Worm (Caenorhabditis elegans): Measurements from ENCODE around the gene dnj-10.

dnj-10 gene

ce11 chrIII:8652112-8652694 lies 21.2 kb downstream of the dnj-10 start:
- no peak for TF ChIP-seq med-1 (GFP tag; optimal IDR thresholded peaks at IDR 0.05; ENCODE audit: insufficient read depth)
- TF ChIP-seq tab-1 (GFP tag; IDR thresholded peaks at IDR 0.05) = no peak
- no peak for TF ChIP-seq T22C8.4 (GFP tag; IDR thresholded peaks at IDR 0.05)
- no peak for TF ChIP-seq cog-1 (tag; optimal IDR thresholded peaks at IDR 0.05)
- TF ChIP-seq ztf-29 (GFP tag; IDR thresholded peaks at IDR 0.05) = no peak
- TF ChIP-seq klf-2 (GFP tag; conservative IDR thresholded peaks at IDR 0.05) = no peak
- no peak for TF ChIP-seq ref-1 (GFP tag; conservative IDR thresholded peaks at IDR 0.05)
- TF ChIP-seq flt-1 (GFP tag; IDR thresholded peaks at IDR 0.05) = no peak
- TF ChIP-seq ztf-23 (GFP tag; IDR thresholded peaks at IDR 0.05) = no peak

- TF ChIP-seq ztf-23 (GFP tag; IDR thresholded peaks at IDR 0.05) = peak; percentile 75
- peak; percentile 45; the same call in 1 of the 2 replicates for TF ChIP-seq ref-1 (GFP tag; conservative IDR thresholded peaks at IDR 0.05)
- TF ChIP-seq tab-1 (GFP tag; IDR thresholded peaks at IDR 0.05) = peak; percentile 79; the same call in 1 of the 2 replicates
- peak; percentile 69; the same call in 1 of the 2 replicates for TF ChIP-seq klf-2 (GFP tag; conservative IDR thresholded peaks at IDR 0.05)
- TF ChIP-seq flt-1 (GFP tag; IDR thresholded peaks at IDR 0.05) = peak; percentile 85
- peak; percentile 39; the same call in 1 of the 2 replicates for TF ChIP-seq T22C8.4 (GFP tag; IDR thresholded peaks at IDR 0.05)
- TF ChIP-seq cog-1 (tag; optimal IDR thresholded peaks at IDR 0.05) = no peak
- peak; percentile 24 for TF ChIP-seq med-1 (GFP tag; optimal IDR thresholded peaks at IDR 0.05; ENCODE audit: insufficient read depth)
- TF ChIP-seq ztf-29 (GFP tag; IDR thresholded peaks at IDR 0.05) = peak; percentile 62; the same call in 1 of the 2 replicates
These were observed 22.0 kb downstream of the dnj-10 start for ce11 chrIII:8652922-8653321.

ce11 chrIII:8653457-8653856 lies 22.5 kb downstream of the dnj-10 start:
- no peak for TF ChIP-seq tab-1 (GFP tag; IDR thresholded peaks at IDR 0.05)
- TF ChIP-seq cog-1 (tag; optimal IDR thresholded peaks at IDR 0.05) = no peak
- no peak for TF ChIP-seq ztf-23 (GFP tag; IDR thresholded peaks at IDR 0.05)
- no peak for TF ChIP-seq med-1 (GFP tag; optimal IDR thresholded peaks at IDR 0.05; ENCODE audit: insufficient read depth)
- no peak for TF ChIP-seq T22C8.4 (GFP tag; IDR thresholded peaks at IDR 0.05)

ce11 chrIII:8653875-8654386 lies 23.0 kb downstream of the dnj-10 start, which contains the start of gene F22B7.9:
F22B7.9 (minus strand) TSS chrIII:8653925.
- TF ChIP-seq ztf-29 (GFP tag; IDR thresholded peaks at IDR 0.05) (no peak), T22C8.4 (GFP tag; IDR thresholded peaks at IDR 0.05) (no peak), flt-1 (GFP tag; IDR thresholded peaks at IDR 0.05) (no peak)

ce11 chrIII:8654400-8654980 lies 23.5 kb downstream of the dnj-10 start:
- TF ChIP-seq T22C8.4 (GFP tag; IDR thresholded peaks at IDR 0.05) (no peak), ztf-23 (GFP tag; IDR thresholded peaks at IDR 0.05) (no peak), ztf-29 (GFP tag; IDR thresholded peaks at IDR 0.05) (no peak), med-1 (GFP tag; optimal IDR thresholded peaks at IDR 0.05; ENCODE audit: insufficient read depth) (no peak), tab-1 (GFP tag; IDR thresholded peaks at IDR 0.05) (no peak), ref-1 (GFP tag; conservative IDR thresholded peaks at IDR 0.05) (no peak), cog-1 (tag; optimal IDR thresholded peaks at IDR 0.05) (no peak), klf-2 (GFP tag; conservative IDR thresholded peaks at IDR 0.05) (no peak), flt-1 (GFP tag; IDR thresholded peaks at IDR 0.05) (no peak)

ce11 chrIII:8655412-8655811 lies 24.4 kb downstream of the dnj-10 start:
- no peak for TF ChIP-seq ztf-23 (GFP tag; IDR thresholded peaks at IDR 0.05)
- TF ChIP-seq tab-1 (GFP tag; IDR thresholded peaks at IDR 0.05) = no peak
- no peak for TF ChIP-seq med-1 (GFP tag; optimal IDR thresholded peaks at IDR 0.05; ENCODE audit: insufficient read depth)

ce11 chrIII:8656055-8656454 lies 25.1 kb downstream of the dnj-10 start:
- no peak for TF ChIP-seq med-1 (GFP tag; optimal IDR thresholded peaks at IDR 0.05; ENCODE audit: insufficient read depth)
- TF ChIP-seq klf-2 (GFP tag; conservative IDR thresholded peaks at IDR 0.05) = no peak
- no peak for TF ChIP-seq T22C8.4 (GFP tag; IDR thresholded peaks at IDR 0.05)
- TF ChIP-seq ztf-23 (GFP tag; IDR thresholded peaks at IDR 0.05) = no peak
- no peak for TF ChIP-seq tab-1 (GFP tag; IDR thresholded peaks at IDR 0.05)
- TF ChIP-seq flt-1 (GFP tag; IDR thresholded peaks at IDR 0.05) = no peak
- no peak for TF ChIP-seq cog-1 (tag; optimal IDR thresholded peaks at IDR 0.05)
- TF ChIP-seq ref-1 (GFP tag; conservative IDR thresholded peaks at IDR 0.05) = no peak
- TF ChIP-seq ztf-29 (GFP tag; IDR thresholded peaks at IDR 0.05) = no peak

- TF ChIP-seq T22C8.4 (GFP tag; IDR thresholded peaks at IDR 0.05) (no peak), ztf-29 (GFP tag; IDR thresholded peaks at IDR 0.05) (no peak), med-1 (GFP tag; optimal IDR thresholded peaks at IDR 0.05; ENCODE audit: insufficient read depth) (no peak), tab-1 (GFP tag; IDR thresholded peaks at IDR 0.05) (no peak), cog-1 (tag; optimal IDR thresholded peaks at IDR 0.05) (no peak), klf-2 (GFP tag; conservative IDR thresholded peaks at IDR 0.05) (no peak), ref-1 (GFP tag; conservative IDR thresholded peaks at IDR 0.05) (no peak), flt-1 (GFP tag; IDR thresholded peaks at IDR 0.05) (no peak), ztf-23 (GFP tag; IDR thresholded peaks at IDR 0.05) (no peak)
These were observed 26.0 kb downstream of the dnj-10 start for ce11 chrIII:8656957-8657356.

- no peak for TF ChIP-seq tab-1 (GFP tag; IDR thresholded peaks at IDR 0.05)
- no peak for TF ChIP-seq ref-1 (GFP tag; conservative IDR thresholded peaks at IDR 0.05)
- no peak for TF ChIP-seq ztf-23 (GFP tag; IDR thresholded peaks at IDR 0.05)
- no peak for TF ChIP-seq klf-2 (GFP tag; conservative IDR thresholded peaks at IDR 0.05)
- no peak for TF ChIP-seq med-1 (GFP tag; optimal IDR thresholded peaks at IDR 0.05; ENCODE audit: insufficient read depth)
- no peak for TF ChIP-seq flt-1 (GFP tag; IDR thresholded peaks at IDR 0.05)
- no peak for TF ChIP-seq ztf-29 (GFP tag; IDR thresholded peaks at IDR 0.05)
- TF ChIP-seq T22C8.4 (GFP tag; IDR thresholded peaks at IDR 0.05) = no peak
- no peak for TF ChIP-seq cog-1 (tag; optimal IDR thresholded peaks at IDR 0.05)
These were observed 26.9 kb downstream of the dnj-10 start for ce11 chrIII:8657676-8658366.
